Worm (Caenorhabditis elegans): ENCODE results near the gene K10B2.4.

The K10B2.4 gene

DNA sequence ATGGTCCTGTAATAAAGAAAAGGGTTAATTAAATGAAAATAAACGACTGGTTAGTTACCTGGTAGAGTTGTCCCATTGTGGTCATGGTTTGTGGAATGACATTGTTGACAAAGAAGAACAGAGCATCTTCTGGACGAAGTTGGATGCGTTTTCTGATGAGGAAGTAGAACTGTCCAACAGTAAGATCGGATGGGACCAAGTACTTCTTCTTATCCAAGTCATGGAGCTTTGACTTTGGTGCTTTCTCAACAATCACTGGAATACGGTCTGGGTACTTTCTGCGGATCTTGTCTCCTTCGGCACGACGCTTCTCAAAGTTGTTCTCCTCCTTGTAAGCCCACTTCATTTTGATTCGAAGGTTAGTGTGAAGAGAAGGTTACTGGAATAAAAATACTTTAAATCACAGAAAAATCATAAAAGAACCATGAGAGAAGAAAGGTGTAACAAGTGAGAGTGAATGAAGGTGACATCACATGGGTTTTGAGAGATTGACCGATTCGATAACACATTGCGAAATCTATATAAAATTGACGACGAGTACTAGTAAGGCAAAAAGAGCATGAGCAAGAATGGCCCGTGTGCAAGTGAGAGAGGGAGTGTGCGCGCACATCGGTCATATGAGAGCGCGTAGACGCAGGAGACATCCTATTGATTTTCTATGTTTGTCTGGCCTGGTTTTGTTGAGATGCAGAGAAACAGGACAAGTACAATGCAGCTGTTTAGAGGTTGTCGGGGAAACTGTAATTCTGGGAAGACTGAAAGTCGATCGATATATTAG is 13.2 kb downstream of the K10B2.4 start, which contains the start of gene lgg-1 (continued):
- no peak for TF ChIP-seq B0035.1 (tag; optimal IDR thresholded peaks at IDR 0.05)
- TF ChIP-seq zfh-2 (GFP tag; conservative IDR thresholded peaks at IDR 0.05) = no peak; the same call in 1 of the 2 replicates
- no peak for TF ChIP-seq F39B2.1 (GFP tag; IDR thresholded peaks at IDR 0.05)
- no peak; the same call in 1 of the 2 replicates for TF ChIP-seq ceh-100 (GFP tag; IDR thresholded peaks at IDR 0.05)
- no peak for TF ChIP-seq rpc-1 (optimal IDR thresholded peaks at IDR 0.05)
- TF ChIP-seq rpc-1 (tag; optimal IDR thresholded peaks at IDR 0.05) = no peak
- peak; percentile 58; the same call in 1 of the 2 replicates for TF ChIP-seq aptf-2 (GFP tag; conservative IDR thresholded peaks at IDR 0.05)
- peak; percentile 56 for TF ChIP-seq lin-26 (GFP tag; IDR thresholded peaks at IDR 0.05)
- peak; percentile 21 for TF ChIP-seq ztf-26 (tag; optimal IDR thresholded peaks at IDR 0.05)
- TF ChIP-seq die-1 (tag; optimal IDR thresholded peaks at IDR 0.05) = no peak
- TF ChIP-seq ztf-28 (GFP tag; IDR thresholded peaks at IDR 0.05) = no peak
- peak; percentile 14 for TF ChIP-seq mxl-1 (tag; optimal IDR thresholded peaks at IDR 0.05)
- peak; percentile 72 for TF ChIP-seq ZK185.1 (tag; optimal IDR thresholded peaks at IDR 0.05; ENCODE audit: poor library complexity, severe bottlenecking)
- TF ChIP-seq F10E7.11 (tag; optimal IDR thresholded peaks at IDR 0.05) = no peak

DNA sequence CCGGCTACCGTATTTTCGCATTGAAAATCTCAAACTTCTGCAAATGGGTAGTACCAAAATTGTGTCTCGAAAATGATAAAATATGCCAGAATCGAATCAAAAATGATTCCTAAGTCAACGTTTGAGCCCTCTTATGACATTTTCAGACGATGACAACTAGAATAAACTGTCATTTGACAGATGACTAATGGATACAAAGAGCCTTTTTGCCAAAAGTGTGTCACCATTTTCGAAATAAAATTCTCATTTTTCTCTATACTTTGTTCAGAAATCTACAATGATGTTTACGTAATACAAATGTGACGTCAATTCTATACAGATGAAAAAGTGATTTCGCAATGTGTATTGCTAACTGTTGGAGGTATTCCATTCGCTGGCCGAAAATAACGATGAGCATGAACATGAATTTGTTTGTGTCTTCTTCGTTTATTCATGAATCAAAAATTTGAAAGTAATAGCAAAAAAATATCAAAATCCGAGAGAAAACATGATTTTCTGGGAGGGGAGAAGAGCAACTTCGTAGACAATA is 14.1 kb downstream of the K10B2.4 start:
- TF ChIP-seq B0261.1 (tag; optimal IDR thresholded peaks at IDR 0.05) = peak; percentile 18
- TF ChIP-seq B0019.2 (GFP tag; conservative IDR thresholded peaks at IDR 0.05) = no peak
- no peak for TF ChIP-seq nhr-179 (tag; optimal IDR thresholded peaks at IDR 0.05)
- peak; percentile 62; the same call in 1 of the 2 replicates for TF ChIP-seq lin-26 (GFP tag; IDR thresholded peaks at IDR 0.05)
- TF ChIP-seq madf-3 (GFP tag; IDR thresholded peaks at IDR 0.05) = 0 out of 2 replicates have a peak, but pooled peaks have one; percentile 38
- peak; percentile 71 for TF ChIP-seq B0035.1 (tag; optimal IDR thresholded peaks at IDR 0.05)
- TF ChIP-seq gei-17 (GFP tag; optimal IDR thresholded peaks at IDR 0.05) = peak; percentile 80
- 0 out of 2 replicates have a peak, but pooled peaks have one; percentile 21 for TF ChIP-seq ceh-58 (GFP tag; IDR thresholded peaks at IDR 0.05)
- peak; percentile 96 for TF ChIP-seq F23B12.7 (tag; optimal IDR thresholded peaks at IDR 0.05; ENCODE audit: insufficient read depth)
- no peak for TF ChIP-seq F49E8.2 (tag; optimal IDR thresholded peaks at IDR 0.05; ENCODE audit: insufficient read depth)
- TF ChIP-seq ztf-25 (GFP tag; IDR thresholded peaks at IDR 0.05) = peak; percentile 30; the same call in 1 of the 2 replicates
- peak; percentile 84 for TF ChIP-seq F10E7.11 (tag; optimal IDR thresholded peaks at IDR 0.05)
- TF ChIP-seq ama-1 (optimal IDR thresholded peaks at IDR 0.05) = peak; percentile 96
- TF ChIP-seq ama-1 (GFP tag; optimal IDR thresholded peaks at IDR 0.05) = peak in 1 of 2 experiments; percentile 49
- TF ChIP-seq ceh-91 (GFP tag; IDR thresholded peaks at IDR 0.05) = no peak
- TF ChIP-seq ccch-3 (GFP tag; optimal IDR thresholded peaks at IDR 0.05) = no peak
- no peak for TF ChIP-seq xnd-1 (tag; optimal IDR thresholded peaks at IDR 0.05)
- 0 out of 2 replicates have a peak, but pooled peaks have one; percentile 65 for TF ChIP-seq cebp-2 (GFP tag; IDR thresholded peaks at IDR 0.05)
- peak; percentile 3 for TF ChIP-seq him-1 (tag; optimal IDR thresholded peaks at IDR 0.05)
- TF ChIP-seq lin-35 (GFP tag; optimal IDR thresholded peaks at IDR 0.05) = peak in 1 of 3 experiments; percentile 60
- TF ChIP-seq egrh-3 (GFP tag; IDR thresholded peaks at IDR 0.05) = no peak
- TF ChIP-seq lsl-1 (GFP tag; optimal IDR thresholded peaks at IDR 0.05) = no peak
- no peak for TF ChIP-seq egl-18 (GFP tag; IDR thresholded peaks at IDR 0.05)
- peak; percentile 75 for TF ChIP-seq mel-28 (tag; optimal IDR thresholded peaks at IDR 0.05; ENCODE audit: borderline replicate concordance)
- TF ChIP-seq tlf-1 (GFP tag; optimal IDR thresholded peaks at IDR 0.05) = peak; percentile 82
- no peak for TF ChIP-seq die-1 (tag; optimal IDR thresholded peaks at IDR 0.05)
- no peak for TF ChIP-seq hsf-1 (GFP tag; IDR thresholded peaks at IDR 0.05)
- TF ChIP-seq mcd-1 (GFP tag; IDR thresholded peaks at IDR 0.05) = peak; percentile 57; the same call in 1 of the 2 replicates
- TF ChIP-seq fkh-3 (tag; optimal IDR thresholded peaks at IDR 0.05) = peak; percentile 87
- peak; percentile 68 for TF ChIP-seq dox-1 (GFP tag; IDR thresholded peaks at IDR 0.05)
- TF ChIP-seq tbx-9 (tag; optimal IDR thresholded peaks at IDR 0.05; ENCODE audit: borderline replicate concordance) = no peak
- TF ChIP-seq snpc-1.3 (tag; optimal IDR thresholded peaks at IDR 0.05; ENCODE audit: insufficient read depth) = no peak
- no peak for TF ChIP-seq zfh-2 (GFP tag; conservative IDR thresholded peaks at IDR 0.05)
- peak; percentile 74 for TF ChIP-seq ceh-79 (tag; optimal IDR thresholded peaks at IDR 0.05)
- TF ChIP-seq rcor-1 (GFP tag; IDR thresholded peaks at IDR 0.05) = peak; percentile 43; the same call in 1 of the 2 replicates
- TF ChIP-seq hmg-20 (GFP tag; IDR thresholded peaks at IDR 0.05) = no peak
